Worm (Caenorhabditis elegans) whole organism, late embryonic: ENCODE measurements around the gene F31F6.3.

Experiments
- K02D7.2 ChIP-seq: sonication (generic microtip); optimal IDR thresholded peaks from 2 replicates; lab custom pipeline; 2017; ENCODE audit warnings: mild to moderate bottlenecking, missing genetic modification characterization, missing compliant biosample characterization
- ceh-30 ChIP-seq: fragments of 150-350 bp; optimal IDR thresholded peaks from 2 replicates; lab custom pipeline; 2014; ENCODE audit warnings: missing biosample characterization, missing genetic modification characterization
- che-1 ChIP-seq: sonication (generic microtip); optimal IDR thresholded peaks from 2 replicates; lab custom pipeline; 2016; ENCODE audit warnings: mild to moderate bottlenecking, missing genetic modification characterization, missing compliant biosample characterization
- elt-4 ChIP-seq: sonication (generic microtip); optimal IDR thresholded peaks from 2 replicates; lab custom pipeline; 2016; ENCODE audit warnings: missing genetic modification characterization, missing compliant biosample characterization
- ets-4 ChIP-seq: sonication (generic microtip); optimal IDR thresholded peaks from 2 replicates; lab custom pipeline; 2016; ENCODE audit warnings: missing genetic modification characterization, missing compliant biosample characterization
- fax-1 ChIP-seq: sonication (generic microtip); optimal IDR thresholded peaks from 2 replicates; lab custom pipeline; 2016; ENCODE audit warnings: missing genotype, missing genetic modification characterization, missing compliant biosample characterization
- fkh-6 ChIP-seq: sonication (generic microtip); optimal IDR thresholded peaks from 2 replicates; lab custom pipeline; 2016; ENCODE audit warnings: missing genetic modification characterization, missing compliant biosample characterization
- gmeb-2 ChIP-seq: sonication (generic microtip); optimal IDR thresholded peaks from 2 replicates; lab custom pipeline; 2016; ENCODE audit warnings: missing genetic modification characterization, inconsistent platforms, missing compliant biosample characterization
- hlh-30 ChIP-seq: sonication (generic microtip); optimal IDR thresholded peaks from 2 replicates; lab custom pipeline; 2017; ENCODE audit warnings: antibody characterized with exemption, missing genetic modification characterization, missing compliant biosample characterization; ENCODE audit not compliant: insufficient read depth
- hlh-8 ChIP-seq: sonication (generic microtip); optimal IDR thresholded peaks from 2 replicates; lab custom pipeline; 2016; ENCODE audit warnings: missing genotype, missing genetic modification characterization, missing compliant biosample characterization
- lin-11 ChIP-seq: fragments of 200-800 bp; sonication (Bioruptor generic); optimal IDR thresholded peaks from 2 replicates; lab custom pipeline; 2018; ENCODE audit warnings: mild to moderate bottlenecking, missing genetic modification characterization, missing compliant biosample characterization
- nfya-1 ChIP-seq: sonication (generic microtip); optimal IDR thresholded peaks from 2 replicates; lab custom pipeline; 2017; ENCODE audit warnings: missing genetic modification characterization, mild to moderate bottlenecking, missing compliant biosample characterization, antibody characterized with exemption, moderate library complexity
- pros-1 ChIP-seq: fragments of 150-350 bp; optimal IDR thresholded peaks from 2 replicates; lab custom pipeline; 2014; ENCODE audit warnings: missing biosample characterization, missing genetic modification reagents, missing genetic modification characterization
- ref-2 ChIP-seq: sonication (generic microtip); optimal IDR thresholded peaks from 2 replicates; lab custom pipeline; 2016; ENCODE audit warnings: missing genetic modification characterization, missing compliant biosample characterization
- sox-4 ChIP-seq: sonication (generic microtip); optimal IDR thresholded peaks from 2 replicates; lab custom pipeline; 2017; ENCODE audit warnings: mild to moderate bottlenecking, missing genetic modification characterization, inconsistent platforms, missing compliant biosample characterization
- tbx-7 ChIP-seq: sonication (generic microtip); optimal IDR thresholded peaks from 2 replicates; lab custom pipeline; 2016; ENCODE audit warnings: missing genotype, missing genetic modification characterization, missing compliant biosample characterization

Gene F31F6.3

ce11 chrX:14824490-14825050, 48.1 kb downstream of the F31F6.3 start, which contains the start of gene mbk-1 (continued):
- TF ChIP-seq ceh-30 = no peak
- TF ChIP-seq lin-11 (tag; lab: Kevin White, UChicago) = no peak
- no peak for TF ChIP-seq K02D7.2
- no peak for TF ChIP-seq pros-1
- TF ChIP-seq ets-4 (tag; lab: Kevin White, UChicago) = no peak
- TF ChIP-seq che-1 (tag; lab: Kevin White, UChicago) = no peak
- TF ChIP-seq sox-4 (tag; lab: Kevin White, UChicago) = no peak
- no peak for TF ChIP-seq gmeb-2 (tag; lab: Kevin White, UChicago)
- TF ChIP-seq ref-2 = no peak
- TF ChIP-seq fax-1 (tag; lab: Kevin White, UChicago) = no peak
- no peak for TF ChIP-seq elt-4
- no peak for TF ChIP-seq tbx-7 (tag; lab: Kevin White, UChicago)
- TF ChIP-seq nfya-1 (tag; lab: Kevin White, UChicago) = peak; percentile 75
- TF ChIP-seq hlh-8 (tag; lab: Kevin White, UChicago) = peak; percentile 0
- peak; percentile 93 for TF ChIP-seq hlh-30
- no peak for TF ChIP-seq fkh-6
